Fruit fly (Drosophila melanogaster) whole organism, adult: ENCODE results near the gene CG17746.

Experiments
- CG11617 ChIP-seq: fragments of 200-800 bp; sonication (Bioruptor generic); optimal IDR thresholded peaks from 2 replicates; lab custom pipeline; 2017; ENCODE audit warnings: mild to moderate bottlenecking, missing biosample characterization, missing genetic modification reagents, missing genetic modification characterization
- CG12768 ChIP-seq: fragments of 200-800 bp; sonication (Bioruptor generic); optimal IDR thresholded peaks from 2 replicates; lab custom pipeline; 2017; ENCODE audit warnings: missing biosample characterization, missing genetic modification characterization, mild to moderate bottlenecking, moderate library complexity, missing genetic modification reagents
- CG14711 ChIP-seq: fragments of 200-800 bp; sonication (Bioruptor generic); optimal IDR thresholded peaks from 2 replicates; lab custom pipeline; 2018; ENCODE audit warnings: missing biosample characterization, mild to moderate bottlenecking, missing genetic modification characterization, moderate library complexity
- CG1620 ChIP-seq: fragments of 200-800 bp; sonication (Bioruptor generic); optimal IDR thresholded peaks from 2 replicates; lab custom pipeline; 2016; ENCODE audit warnings: missing biosample characterization, missing genetic modification characterization
- CG33017 ChIP-seq: fragments of 200-800 bp; sonication (Bioruptor generic); optimal IDR thresholded peaks from 2 replicates; lab custom pipeline; 2018; ENCODE audit warnings: missing biosample characterization, mild to moderate bottlenecking, missing genetic modification characterization, moderate library complexity
- CG5204 ChIP-seq: fragments of 200-800 bp; sonication (Bioruptor generic); optimal IDR thresholded peaks from 2 replicates; lab custom pipeline; 2016; ENCODE audit warnings: missing biosample characterization, missing genetic modification characterization
- CG7045 ChIP-seq: fragments of 200-800 bp; sonication (Bioruptor generic); optimal IDR thresholded peaks from 2 replicates; lab custom pipeline; 2017; ENCODE audit warnings: missing biosample characterization, mild to moderate bottlenecking, missing genetic modification characterization
- Crg-1 ChIP-seq: fragments of 200-800 bp; sonication (Bioruptor generic); optimal IDR thresholded peaks from 2 replicates; lab custom pipeline; 2016; ENCODE audit warnings: missing biosample characterization, missing genetic modification characterization
- Mnt ChIP-seq: fragments of 200-800 bp; sonication (Bioruptor generic); optimal IDR thresholded peaks from 2 replicates; lab custom pipeline; 2016; ENCODE audit warnings: missing biosample characterization, mild to moderate bottlenecking, missing genetic modification characterization
- bab1 ChIP-seq: fragments of 200-800 bp; sonication (Bioruptor generic); optimal IDR thresholded peaks from 3 replicates; lab custom pipeline; 2019; ENCODE audit warnings: missing biosample characterization, mild to moderate bottlenecking, missing genetic modification characterization, moderate library complexity
- cnc ChIP-seq, 2 experiments: fragments of >200 bp; optimal IDR thresholded peaks; 2 replicates each; lab custom pipeline; 2017
- kay ChIP-seq: fragments of 200-800 bp; sonication (Bioruptor generic); peaks from one replicate; lab custom pipeline; 2016; ENCODE audit warnings: missing biosample characterization, missing genetic modification characterization, borderline replicate concordance
- pad ChIP-seq: fragments of 200-800 bp; sonication (Bioruptor generic); optimal IDR thresholded peaks from 3 replicates; lab custom pipeline; 2017; ENCODE audit warnings: missing biosample characterization, missing genetic modification characterization, mild to moderate bottlenecking, moderate library complexity, missing genetic modification reagents

- TF ChIP-seq Crg-1 (GFP tag; lab: Kevin White, UChicago) (no peak), CG11617 (no peak), CG7045 (GFP tag; lab: Kevin White, UChicago) (no peak), CG33017 (no peak), kay (GFP tag; lab: Kevin White, UChicago) (no peak), Mnt (GFP tag; lab: Kevin White, UChicago) (no peak), bab1 (no peak), CG14711 (no peak), cnc (optimal IDR thresholded peaks at IDR 0.05; lab: Kevin White, UChicago) (no peak), CG5204 (GFP tag; lab: Kevin White, UChicago) (no peak), pad (GFP tag; lab: Kevin White, UChicago) (no peak), CG1620 (GFP tag; lab: Kevin White, UChicago) (no peak), CG12768 (GFP tag; lab: Kevin White, UChicago) (no peak)
Measured at dm6 chr3L:3253631-3254030, 14.3 kb upstream of the CG17746 start.
